Worm (Caenorhabditis elegans): Measurements from ENCODE around the gene pitr-4.
A peak's percentile ranks its signal among the peaks of the same experiment; 100 is the strongest.

The pitr-4 gene

DNA sequence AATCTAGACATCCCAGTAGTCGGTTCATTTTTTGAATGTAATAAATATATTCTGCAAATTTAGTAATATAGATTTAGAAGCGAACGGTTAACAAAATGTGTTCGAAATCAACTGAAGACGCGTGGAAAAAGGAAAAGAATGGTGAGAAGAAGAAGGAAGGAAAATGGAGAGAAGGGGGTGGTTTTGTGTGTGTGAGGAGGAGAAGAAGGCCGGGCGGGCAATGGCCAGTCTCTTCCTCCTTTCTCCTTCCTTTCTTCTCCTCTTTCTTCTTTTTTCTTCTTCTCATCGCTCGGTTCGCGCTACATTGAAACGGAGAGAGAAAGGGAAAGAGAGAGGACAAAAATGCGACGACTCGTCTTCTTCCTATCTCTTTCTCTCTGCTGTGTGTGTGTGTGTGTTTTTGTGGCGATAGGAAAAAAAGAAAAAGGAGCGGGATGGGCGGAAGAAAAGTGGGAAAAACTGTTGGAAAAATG is 30.7 kb upstream of the pitr-4 start, which contains the start of gene ztf-9 (continued):
- peak; percentile 11 for TF ChIP-seq xbp-1 (tag; optimal IDR thresholded peaks at IDR 0.05)
- TF ChIP-seq lin-14 (GFP tag; optimal IDR thresholded peaks at IDR 0.05), result peak; percentile 87
- TF ChIP-seq elt-3 (tag; optimal IDR thresholded peaks at IDR 0.05), result peak in 2 of 6 experiments; percentile 32 to 35
- TF ChIP-seq lir-3 (tag; optimal IDR thresholded peaks at IDR 0.05; ENCODE audit: poor library complexity), result no peak
- TF ChIP-seq zag-1 (tag; optimal IDR thresholded peaks at IDR 0.05), result no peak
- no peak for TF ChIP-seq ets-5 (GFP tag; IDR thresholded peaks at IDR 0.05)
- TF ChIP-seq swsn-7 (tag; optimal IDR thresholded peaks at IDR 0.05), result peak; percentile 22
- peak in 1 of 3 experiments; percentile 49 for TF ChIP-seq ceh-82 (tag; optimal IDR thresholded peaks at IDR 0.05)
- peak; percentile 39 for TF ChIP-seq nhr-77 (tag; optimal IDR thresholded peaks at IDR 0.05)
- TF ChIP-seq snu-23 (GFP tag; optimal IDR thresholded peaks at IDR 0.05), result peak; percentile 59
- no peak for TF ChIP-seq ceh-63 (GFP tag; optimal IDR thresholded peaks at IDR 0.05)
- no peak for TF ChIP-seq unc-62 (GFP tag; optimal IDR thresholded peaks at IDR 0.05)
- TF ChIP-seq C16A3.4 (tag; optimal IDR thresholded peaks at IDR 0.05), result peak; percentile 40
- TF ChIP-seq fos-1 (tag; optimal IDR thresholded peaks at IDR 0.05), result peak; percentile 13
- TF ChIP-seq nhr-20 (tag; optimal IDR thresholded peaks at IDR 0.05), result peak; percentile 17

DNA sequence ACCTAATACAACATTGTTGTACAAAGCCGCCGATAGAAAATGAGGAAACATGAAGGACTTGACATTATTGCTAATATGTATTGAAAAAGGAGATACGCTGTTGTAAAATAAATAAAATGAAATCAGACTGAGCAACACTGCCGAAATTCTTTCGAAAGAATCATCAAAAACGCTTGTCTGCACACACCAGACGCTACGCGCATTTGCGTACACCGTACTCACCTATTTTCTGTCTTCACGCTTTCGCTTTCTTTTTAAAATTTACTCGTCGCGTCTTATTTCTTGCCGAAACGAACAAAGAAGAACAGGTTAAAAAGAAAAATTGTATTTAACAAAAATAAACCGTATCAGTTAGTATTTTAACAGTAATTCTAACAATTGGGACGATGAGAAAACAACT is 29.3 kb upstream of the pitr-4 start:
- TF ChIP-seq nhr-71 (tag; optimal IDR thresholded peaks at IDR 0.05) (no peak), grh-1 (GFP tag; IDR thresholded peaks at IDR 0.05) (no peak), nhr-237 (tag; optimal IDR thresholded peaks at IDR 0.05) (no peak), lin-15B (tag; optimal IDR thresholded peaks at IDR 0.05) (peak; percentile 5), egl-13 (tag; optimal IDR thresholded peaks at IDR 0.05) (no peak), unc-98 (GFP tag; IDR thresholded peaks at IDR 0.05) (no peak), ceh-82 (tag; optimal IDR thresholded peaks at IDR 0.05) (peak in 1 of 3 experiments; percentile 59), dsc-1 (tag; optimal IDR thresholded peaks at IDR 0.05) (no peak), F16B12.6 (tag; optimal IDR thresholded peaks at IDR 0.05) (peak; percentile 93), lsy-2 (tag; optimal IDR thresholded peaks at IDR 0.05) (peak; percentile 73 to 94), xbp-1 (tag; optimal IDR thresholded peaks at IDR 0.05) (peak; percentile 39), ztf-4 (tag; optimal IDR thresholded peaks at IDR 0.05) (no peak), mdl-1 (tag; optimal IDR thresholded peaks at IDR 0.05) (peak in 1 of 2 experiments; percentile 40), jun-1 (tag; optimal IDR thresholded peaks at IDR 0.05) (no peak), fkh-4 (tag; optimal IDR thresholded peaks at IDR 0.05; ENCODE audit: borderline replicate concordance) (no peak), lin-35 (GFP tag; optimal IDR thresholded peaks at IDR 0.05) (peak; percentile 42 to 59), ama-1 (optimal IDR thresholded peaks at IDR 0.05) (no peak), irx-1 (tag; optimal IDR thresholded peaks at IDR 0.05) (no peak), ceh-88 (GFP tag; IDR thresholded peaks at IDR 0.05) (no peak), nhr-90 (tag; optimal IDR thresholded peaks at IDR 0.05; ENCODE audit: poor library complexity) (peak; percentile 3), zip-4 (GFP tag; optimal IDR thresholded peaks at IDR 0.05) (no peak), mep-1 (tag; optimal IDR thresholded peaks at IDR 0.05) (peak; percentile 64), nhr-47 (tag; optimal IDR thresholded peaks at IDR 0.05) (no peak), unc-130 (tag; optimal IDR thresholded peaks at IDR 0.05) (peak; percentile 37), ceh-90 (tag; optimal IDR thresholded peaks at IDR 0.05) (no peak), isw-1 (GFP tag; IDR thresholded peaks at IDR 0.05) (no peak), hlh-17 (GFP tag; optimal IDR thresholded peaks at IDR 0.05; ENCODE audit: borderline replicate concordance) (no peak), hlh-4 (tag; optimal IDR thresholded peaks at IDR 0.05) (no peak), ztf-11 (tag; optimal IDR thresholded peaks at IDR 0.05) (no peak), nhr-11 (tag; optimal IDR thresholded peaks at IDR 0.05) (no peak), nhr-19 (GFP tag; conservative IDR thresholded peaks at IDR 0.05) (peak; percentile 21; the same call in 1 of the 2 replicates), C16A3.4 (tag; optimal IDR thresholded peaks at IDR 0.05) (peak; percentile 52), snu-23 (GFP tag; optimal IDR thresholded peaks at IDR 0.05) (peak; percentile 65), aha-1 (tag; optimal IDR thresholded peaks at IDR 0.05) (no peak), skn-1 (tag; optimal IDR thresholded peaks at IDR 0.05) (peak; percentile 72), lin-14 (GFP tag; optimal IDR thresholded peaks at IDR 0.05) (no peak), efl-1 (optimal IDR thresholded peaks at IDR 0.05) (peak; percentile 33 to 55), efl-1 (GFP tag; optimal IDR thresholded peaks at IDR 0.05 in 1 of 2) (peak; percentile 50 to 94), rnt-1 (tag; optimal IDR thresholded peaks at IDR 0.05) (peak; percentile 35), blmp-1 (tag; optimal IDR thresholded peaks at IDR 0.05) (peak; percentile 99), egl-27 (tag; optimal IDR thresholded peaks at IDR 0.05) (no peak), tlp-1 (tag; optimal IDR thresholded peaks at IDR 0.05) (no peak)

All from whole organism, L1 larva.